Worm (Caenorhabditis elegans) whole organism, late embryonic: ENCODE measurements around the gene math-28.

Experiments used
- C08G9.2 ChIP-seq: sonication (generic microtip); optimal IDR thresholded peaks from 2 replicates; lab custom pipeline; 2016; ENCODE audit warnings: mild to moderate bottlenecking, missing genetic modification characterization, moderate library complexity, missing compliant biosample characterization
- C38D4.7 ChIP-seq: fragments of 200-800 bp; sonication (Bioruptor generic); optimal IDR thresholded peaks from 2 replicates; lab custom pipeline; 2018; ENCODE audit warnings: mild to moderate bottlenecking, missing genetic modification characterization, moderate library complexity, missing compliant biosample characterization
- K02D7.2 ChIP-seq: sonication (generic microtip); optimal IDR thresholded peaks from 2 replicates; lab custom pipeline; 2017; ENCODE audit warnings: mild to moderate bottlenecking, missing genetic modification characterization, missing compliant biosample characterization
- K09A11.1 ChIP-seq: sonication (generic microtip); optimal IDR thresholded peaks from 2 replicates; lab custom pipeline; 2017; ENCODE audit warnings: antibody characterized with exemption, mild to moderate bottlenecking, missing genetic modification characterization, missing compliant biosample characterization; ENCODE audit not compliant: insufficient read depth
- T23F11.4 ChIP-seq: fragments of 200-800 bp; sonication (Bioruptor generic); optimal IDR thresholded peaks from 2 replicates; lab custom pipeline; 2018; ENCODE audit warnings: mild to moderate bottlenecking, missing genetic modification characterization, missing compliant biosample characterization
- ahr-1 ChIP-seq: sonication (generic microtip); optimal IDR thresholded peaks from 2 replicates; lab custom pipeline; 2016; ENCODE audit warnings: missing genetic modification characterization, missing compliant biosample characterization
- ama-1 ChIP-seq: fragments of 150-350 bp; optimal IDR thresholded peaks from 2 replicates; lab custom pipeline; 2014
- ceh-14 ChIP-seq: sonication (generic microtip); optimal IDR thresholded peaks from 2 replicates; lab custom pipeline; 2016; ENCODE audit warnings: missing genotype, missing genetic modification characterization, missing compliant biosample characterization
- ceh-18 ChIP-seq: sonication (generic microtip); optimal IDR thresholded peaks from 2 replicates; lab custom pipeline; 2016; ENCODE audit warnings: missing genetic modification characterization, missing compliant biosample characterization
- ceh-19 ChIP-seq: fragments of 200-800 bp; sonication (Bioruptor generic); optimal IDR thresholded peaks from 2 replicates; lab custom pipeline; 2018; ENCODE audit warnings: mild to moderate bottlenecking, missing genetic modification characterization, missing compliant biosample characterization
- ceh-30 ChIP-seq: fragments of 150-350 bp; optimal IDR thresholded peaks from 2 replicates; lab custom pipeline; 2014; ENCODE audit warnings: missing biosample characterization, missing genetic modification characterization
- ceh-31 ChIP-seq: sonication (generic microtip); optimal IDR thresholded peaks from 2 replicates; lab custom pipeline; 2016; ENCODE audit warnings: missing genetic modification characterization, missing compliant biosample characterization
- ceh-34 ChIP-seq: sonication (generic microtip); optimal IDR thresholded peaks from 2 replicates; lab custom pipeline; 2016; ENCODE audit warnings: mild to moderate bottlenecking, missing genetic modification characterization, missing compliant biosample characterization
- ceh-6 ChIP-seq: fragments of 200-800 bp; sonication (Bioruptor generic); optimal IDR thresholded peaks from 2 replicates; lab custom pipeline; 2018; ENCODE audit warnings: mild to moderate bottlenecking, missing genetic modification characterization, missing compliant biosample characterization
- ceh-9 ChIP-seq: sonication (generic microtip); optimal IDR thresholded peaks from 2 replicates; lab custom pipeline; 2016; ENCODE audit warnings: mild to moderate bottlenecking, missing genetic modification characterization, inconsistent platforms, missing compliant biosample characterization
- che-1 ChIP-seq: sonication (generic microtip); optimal IDR thresholded peaks from 2 replicates; lab custom pipeline; 2016; ENCODE audit warnings: mild to moderate bottlenecking, missing genetic modification characterization, missing compliant biosample characterization
- dmd-4 ChIP-seq: sonication (generic microtip); optimal IDR thresholded peaks from 2 replicates; lab custom pipeline; 2016; ENCODE audit warnings: borderline replicate concordance, missing genetic modification characterization, missing compliant biosample characterization
- elt-2 ChIP-seq: sonication (generic microtip); optimal IDR thresholded peaks from 2 replicates; lab custom pipeline; 2016; ENCODE audit warnings: missing genetic modification reagents, missing genetic modification characterization, missing compliant biosample characterization
- ets-4 ChIP-seq: sonication (generic microtip); optimal IDR thresholded peaks from 2 replicates; lab custom pipeline; 2016; ENCODE audit warnings: missing genetic modification characterization, missing compliant biosample characterization
- eyg-1 ChIP-seq: sonication (generic microtip); optimal IDR thresholded peaks from 2 replicates; lab custom pipeline; 2016; ENCODE audit warnings: missing genotype, missing genetic modification characterization, missing compliant biosample characterization
- fkh-10 ChIP-seq: fragments of 150-350 bp; optimal IDR thresholded peaks from 2 replicates; lab custom pipeline; 2014; ENCODE audit warnings: missing biosample characterization, missing genetic modification reagents, missing genetic modification characterization
- fkh-6 ChIP-seq: sonication (generic microtip); optimal IDR thresholded peaks from 2 replicates; lab custom pipeline; 2016; ENCODE audit warnings: missing genetic modification characterization, missing compliant biosample characterization
- hlh-13 ChIP-seq: fragments of 200-800 bp; sonication (Bioruptor generic); optimal IDR thresholded peaks from 2 replicates; lab custom pipeline; 2018; ENCODE audit warnings: mild to moderate bottlenecking, missing genetic modification characterization, missing compliant biosample characterization
- hlh-30 ChIP-seq: sonication (generic microtip); optimal IDR thresholded peaks from 2 replicates; lab custom pipeline; 2017; ENCODE audit warnings: antibody characterized with exemption, missing genetic modification characterization, missing compliant biosample characterization; ENCODE audit not compliant: insufficient read depth
- hlh-8 ChIP-seq: sonication (generic microtip); optimal IDR thresholded peaks from 2 replicates; lab custom pipeline; 2016; ENCODE audit warnings: missing genotype, missing genetic modification characterization, missing compliant biosample characterization
- madf-2 ChIP-seq: sonication (generic microtip); optimal IDR thresholded peaks from 2 replicates; lab custom pipeline; 2017; ENCODE audit warnings: missing genetic modification characterization, missing compliant biosample characterization
- mec-3 ChIP-seq: sonication (generic microtip); optimal IDR thresholded peaks from 2 replicates; lab custom pipeline; 2016; ENCODE audit warnings: borderline replicate concordance, missing genetic modification characterization, missing compliant biosample characterization
- pat-9 ChIP-seq: fragments of 200-800 bp; sonication (Bioruptor generic); optimal IDR thresholded peaks from 2 replicates; lab custom pipeline; 2018; ENCODE audit warnings: mild to moderate bottlenecking, missing genetic modification characterization, moderate library complexity, missing compliant biosample characterization
- pha-4 ChIP-seq: fragments of 150-350 bp; optimal IDR thresholded peaks from 2 replicates; lab custom pipeline; 2018; ENCODE audit warnings: missing biosample characterization, missing genetic modification reagents, missing genetic modification characterization
- tbx-7 ChIP-seq: sonication (generic microtip); optimal IDR thresholded peaks from 2 replicates; lab custom pipeline; 2016; ENCODE audit warnings: missing genotype, missing genetic modification characterization, missing compliant biosample characterization
- ttx-3 ChIP-seq: sonication (generic microtip); optimal IDR thresholded peaks from 2 replicates; lab custom pipeline; 2016; ENCODE audit warnings: missing genetic modification reagents, missing genetic modification characterization, missing compliant biosample characterization
- unc-3 ChIP-seq, 2 experiments: fragments of 200-800 bp in 1 of 2; sonication (Bioruptor generic) in 1 of 2; sonication (generic microtip) in 1 of 2; conservative IDR thresholded peaks in 1 of 2; optimal IDR thresholded peaks in 1 of 2; 2 replicates each; pipeline versions ENCODE4 v1.3.6 to Lab custom; 2016 to 2022; ENCODE audit warnings: missing compliant biosample characterization in 2 of 2, missing genetic modification characterization in 2 of 2, missing genetic modification reagents in 1 of 2
- unc-42 ChIP-seq: sonication (generic microtip); optimal IDR thresholded peaks from 2 replicates; lab custom pipeline; 2016; ENCODE audit warnings: missing genotype, missing genetic modification characterization, missing compliant biosample characterization
- unc-55 ChIP-seq: sonication (generic microtip); optimal IDR thresholded peaks from 2 replicates; lab custom pipeline; 2017; ENCODE audit warnings: missing biosample characterization, missing genetic modification reagents, missing genetic modification characterization

Gene math-28

DNA sequence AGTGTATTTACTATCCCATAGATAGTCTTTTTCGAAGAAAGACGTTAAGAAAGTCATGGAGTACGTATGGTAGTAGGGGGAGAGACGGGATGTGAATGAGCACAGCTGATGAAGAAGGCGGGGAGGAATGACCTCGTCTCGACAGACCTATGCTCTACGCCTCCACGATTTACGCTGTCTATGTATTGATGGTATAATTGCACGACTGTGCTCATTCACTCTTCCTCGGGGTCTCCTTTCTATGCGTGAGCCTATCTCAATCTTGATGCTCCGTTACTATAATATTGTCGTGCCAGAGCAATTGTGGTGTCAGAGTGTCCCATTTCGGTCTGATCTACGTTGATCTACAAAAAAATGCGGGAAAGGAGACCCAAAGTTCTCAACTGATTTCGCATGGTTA is 23.0 kb downstream of the math-28 start, which contains the start of gene C08F1.10:
Gene C08F1.10 (minus strand): TSS at position 101 of the 400 bp plus-strand sequence.
- no peak for TF ChIP-seq elt-2 (tag; lab: Kevin White, UChicago)
- no peak for TF ChIP-seq ceh-31 (tag; lab: Kevin White, UChicago)
- no peak for TF ChIP-seq ceh-9
- TF ChIP-seq pat-9 (tag; lab: Kevin White, UChicago) = no peak
- no peak for TF ChIP-seq madf-2 (tag; lab: Kevin White, UChicago)

DNA sequence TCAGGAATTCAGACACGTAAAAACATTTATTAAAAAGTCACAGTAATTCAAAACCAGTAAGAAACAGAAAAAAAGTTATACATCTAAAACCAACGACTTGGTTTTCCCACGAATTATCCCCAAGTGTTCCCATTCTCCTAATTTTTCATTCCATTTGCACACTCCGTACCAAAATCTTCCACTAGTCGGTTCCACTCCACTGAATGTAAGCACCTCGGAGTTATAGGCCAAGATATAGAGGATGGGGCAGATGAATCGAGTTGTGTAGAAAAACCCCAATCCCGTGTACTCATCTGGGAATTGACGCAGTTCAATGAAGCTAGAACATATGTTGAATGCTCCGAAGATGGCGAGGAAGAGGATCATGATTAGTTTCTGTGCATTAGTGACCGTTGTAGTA is 24.0 kb downstream of the math-28 start:
- TF ChIP-seq ceh-14 (tag; lab: Kevin White, UChicago) (no peak), C08G9.2 (tag; lab: Kevin White, UChicago) (no peak), mec-3 (no peak), ahr-1 (tag; lab: Kevin White, UChicago) (no peak), hlh-13 (GFP tag; lab: Kevin White, UChicago) (no peak), pha-4 (no peak), ceh-30 (tag; lab: Kevin White, UChicago) (no peak), K09A11.1 (tag; lab: Kevin White, UChicago) (no peak), elt-2 (tag; lab: Kevin White, UChicago) (no peak), dmd-4 (tag; lab: Kevin White, UChicago) (no peak), hlh-8 (tag; lab: Kevin White, UChicago) (no peak), ama-1 (lab: Kevin White, UChicago) (no peak), pat-9 (tag; lab: Kevin White, UChicago) (no peak), ceh-18 (tag; lab: Kevin White, UChicago) (no peak), ceh-19 (no peak)

DNA sequence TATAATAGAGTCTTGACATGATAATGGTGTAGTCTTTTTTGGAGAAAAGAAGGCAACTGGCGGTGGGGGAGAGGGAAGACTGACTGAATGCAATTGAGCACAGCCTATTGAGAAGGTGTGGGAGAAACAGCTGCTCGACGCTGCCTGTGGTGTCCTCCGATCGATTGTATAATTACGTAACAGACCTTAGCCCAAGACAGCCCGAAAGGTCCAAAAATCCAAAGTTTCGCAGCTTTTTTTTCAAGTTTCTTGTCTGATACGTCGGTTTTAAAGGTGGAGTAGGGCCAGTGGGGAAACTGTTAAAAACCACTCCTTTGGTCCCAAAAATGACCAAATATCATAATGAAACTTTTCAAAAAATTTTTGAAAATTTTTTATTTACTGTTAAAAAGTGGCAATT is 24.9 kb downstream of the math-28 start, which contains the start of the genes C08F1.6 and fbxb-13:
Gene C08F1.6 (minus strand): TSS at position 101 of the 400 bp plus-strand sequence.
Gene fbxb-13 (plus strand): TSS at position 191 of the 400 bp plus-strand sequence.
- TF ChIP-seq madf-2 (tag; lab: Kevin White, UChicago) (no peak), ceh-30 (tag; lab: Kevin White, UChicago) (no peak), K02D7.2 (tag; lab: Kevin White, UChicago) (no peak), fkh-6 (tag; lab: Kevin White, UChicago) (no peak), unc-42 (no peak), ceh-14 (tag; lab: Kevin White, UChicago) (no peak)

DNA sequence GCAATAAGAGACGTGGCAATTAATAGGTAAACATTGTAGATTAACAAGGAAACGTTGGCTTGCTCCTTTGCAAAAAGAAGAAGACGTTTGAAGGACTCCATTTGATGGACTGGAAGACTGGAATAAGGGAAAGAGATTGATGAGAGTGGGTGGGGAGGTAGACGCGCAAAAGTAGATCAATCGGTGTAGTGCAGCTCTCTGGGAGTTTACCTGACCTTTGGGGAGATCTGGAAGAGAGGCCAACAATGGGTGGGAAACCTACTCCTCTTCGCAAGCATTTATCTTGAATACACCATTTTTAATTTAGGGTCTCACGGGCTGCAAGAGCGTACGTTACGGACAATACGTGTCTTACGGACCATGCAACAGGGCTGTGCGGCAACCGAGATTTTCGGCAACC is 43.2 kb downstream of the math-28 start, which contains the start of gene C08F1.12:
Gene C08F1.12 (minus strand): TSS at position 101 of the 400 bp plus-strand sequence.
- no peak for TF ChIP-seq ceh-30 (tag; lab: Kevin White, UChicago)
- no peak for TF ChIP-seq C38D4.7 (GFP tag; lab: Kevin White, UChicago)
- no peak for TF ChIP-seq che-1 (tag; lab: Kevin White, UChicago)
- TF ChIP-seq ets-4 (tag; lab: Kevin White, UChicago) = no peak
- TF ChIP-seq eyg-1 = no peak
- TF ChIP-seq ceh-34 (tag; lab: Kevin White, UChicago) = no peak
- no peak for TF ChIP-seq T23F11.4 (GFP tag; lab: Kevin White, UChicago)
- TF ChIP-seq dmd-4 (tag; lab: Kevin White, UChicago) = no peak
- no peak for TF ChIP-seq ttx-3 (tag; lab: Kevin White, UChicago)
- no peak for TF ChIP-seq unc-55 (GFP tag; lab: Kevin White, UChicago)
- no peak for TF ChIP-seq fkh-10 (GFP tag; lab: Kevin White, UChicago)

DNA sequence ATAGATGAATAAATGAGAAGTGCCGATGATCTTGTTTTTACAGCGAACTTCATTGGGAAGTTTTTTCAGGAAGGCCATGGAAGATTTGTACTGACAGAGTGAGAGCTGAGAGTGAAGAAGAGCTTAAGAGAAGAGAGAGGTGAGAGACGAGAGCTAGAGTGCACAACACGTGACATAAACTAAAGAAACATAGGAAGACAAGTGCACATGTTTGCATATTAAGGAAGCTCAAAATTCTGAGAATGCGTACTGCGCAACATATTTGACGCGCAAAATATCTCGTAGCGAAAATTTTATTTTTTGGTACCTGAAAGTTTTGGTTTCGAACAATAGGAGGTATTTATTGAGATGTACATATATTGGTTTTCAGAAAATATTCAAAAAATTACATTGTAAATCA is 45.0 kb downstream of the math-28 start, which contains the start of gene C08F1.8:
Gene C08F1.8 (minus strand): TSS at position 101 of the 400 bp plus-strand sequence.
- TF ChIP-seq unc-3 (GFP tag; conservative IDR thresholded peaks at IDR 0.05; lab: Robert Waterston, UW) (no peak), unc-3 (tag; optimal IDR thresholded peaks at IDR 0.05; lab: Kevin White, UChicago) (no peak), mec-3 (no peak), hlh-30 (tag; lab: Kevin White, UChicago) (peak; percentile 42), C38D4.7 (GFP tag; lab: Kevin White, UChicago) (no peak), tbx-7 (no peak), ceh-6 (no peak), hlh-8 (tag; lab: Kevin White, UChicago) (no peak), ahr-1 (tag; lab: Kevin White, UChicago) (no peak)
